Worm (Caenorhabditis elegans) whole organism, L4 larva: ENCODE results near the gene daf-2.

Experiments used
- D1046.2 ChIP-seq: fragments of 200-800 bp; sonication (Bioruptor generic); IDR thresholded peaks from 2 replicates; pipeline ENCODE4 v1.3.6; 2022; ENCODE audit warnings: missing genetic modification characterization, missing compliant biosample characterization
- F37D6.2 ChIP-seq: sonication (generic microtip); optimal IDR thresholded peaks from 2 replicates; lab custom pipeline; 2016; ENCODE audit warnings: mild to moderate bottlenecking, missing genetic modification characterization, missing compliant biosample characterization
- F44E2.7 ChIP-seq: fragments of 200-800 bp; sonication (Bioruptor generic); IDR thresholded peaks from 2 replicates; pipeline ENCODE4 v2.1.2; 2022; ENCODE audit warnings: missing genetic modification characterization, missing compliant biosample characterization
- F49E8.2 ChIP-seq: sonication (generic microtip); optimal IDR thresholded peaks from 2 replicates; lab custom pipeline; 2016; ENCODE audit warnings: missing compliant biosample characterization, mild to moderate bottlenecking, missing genetic modification characterization, borderline replicate concordance
- T26A8.4 ChIP-seq: fragments of 200-800 bp; sonication (Bioruptor generic); IDR thresholded peaks from 2 replicates; pipeline ENCODE4 v1.3.6; 2022; ENCODE audit warnings: missing genetic modification characterization, missing compliant biosample characterization
- Y48G9A.11 ChIP-seq: fragments of 200-800 bp; sonication (Bioruptor generic); IDR thresholded peaks from 2 replicates; pipeline ENCODE4 v1.3.6; 2022; ENCODE audit warnings: missing genetic modification reagents, missing genetic modification characterization, missing compliant biosample characterization
- Y5F2A.4 ChIP-seq: fragments of 200-800 bp; sonication (Bioruptor generic); optimal IDR thresholded peaks from 2 replicates; lab custom pipeline; 2018; ENCODE audit warnings: mild to moderate bottlenecking, missing genetic modification characterization, missing compliant biosample characterization
- Y75B8A.6 ChIP-seq: fragments of 200-800 bp; sonication (Bioruptor generic); IDR thresholded peaks from 2 replicates; pipeline ENCODE4 v1.3.6; 2022; ENCODE audit warnings: missing genetic modification reagents, missing genetic modification characterization, missing compliant biosample characterization
- aha-1 ChIP-seq: fragments of 150-350 bp; peaks from one replicate; lab custom pipeline; 2014; ENCODE audit warnings: missing biosample characterization, missing genetic modification characterization
- ama-1 ChIP-seq: fragments of 150-350 bp; optimal IDR thresholded peaks from 2 replicates; lab custom pipeline; 2014; ENCODE audit warnings: inconsistent platforms, mixed read lengths
- arid-1 ChIP-seq: fragments of 200-800 bp; sonication (Bioruptor generic); conservative IDR thresholded peaks from 2 replicates; pipeline ENCODE4 v1.3.6; 2022; ENCODE audit warnings: missing genetic modification reagents, missing genetic modification characterization, missing compliant biosample characterization
- attf-4 ChIP-seq: sonication (generic microtip); optimal IDR thresholded peaks from 3 replicates; lab custom pipeline; 2017; ENCODE audit warnings: missing biosample characterization, missing genetic modification characterization
- ceh-20 ChIP-seq: fragments of 200-800 bp; sonication (Bioruptor generic); IDR thresholded peaks from 2 replicates; pipeline ENCODE4 v1.3.6; 2022; ENCODE audit warnings: missing genetic modification reagents, missing genetic modification characterization, missing compliant biosample characterization
- ceh-28 ChIP-seq: fragments of 150-350 bp; optimal IDR thresholded peaks from 2 replicates; lab custom pipeline; 2014; ENCODE audit warnings: missing biosample characterization, missing genetic modification reagents, missing genetic modification characterization
- ceh-62 ChIP-seq: sonication (generic microtip); optimal IDR thresholded peaks from 2 replicates; lab custom pipeline; 2017; ENCODE audit warnings: missing biosample characterization, missing genetic modification characterization
- cey-2 ChIP-seq: sonication (generic microtip); optimal IDR thresholded peaks from 3 replicates; lab custom pipeline; 2017; ENCODE audit warnings: missing genetic modification characterization, mild to moderate bottlenecking, missing compliant biosample characterization, antibody characterized with exemption, borderline replicate concordance; ENCODE audit not compliant: insufficient read depth
- ctbp-1 ChIP-seq: fragments of 200-800 bp; sonication (Bioruptor generic); IDR thresholded peaks from 2 replicates; pipeline ENCODE4 v1.3.6; 2022; ENCODE audit warnings: missing genetic modification reagents, missing genetic modification characterization, missing compliant biosample characterization
- daf-12 ChIP-seq: fragments of 150-350 bp; optimal IDR thresholded peaks from 2 replicates; lab custom pipeline; 2014; ENCODE audit warnings: missing biosample characterization, missing genetic modification reagents, missing genetic modification characterization
- daf-16 ChIP-seq, 3 experiments: sonication (generic microtip); optimal IDR thresholded peaks; 2 replicates each; lab custom pipeline; 2016 to 2017; ENCODE audit warnings: missing genetic modification characterization in 3 of 3, missing genetic modification reagents in 3 of 3, mild to moderate bottlenecking in 2 of 3, missing compliant biosample characterization in 2 of 3, missing biosample characterization in 1 of 3, moderate library complexity in 1 of 3
- daf-8 ChIP-seq: fragments of 200-800 bp; sonication (Bioruptor generic); IDR thresholded peaks from 2 replicates; pipeline ENCODE4 v1.3.6; 2022; ENCODE audit warnings: missing genetic modification characterization, missing compliant biosample characterization
- dmd-8 ChIP-seq: fragments of 200-800 bp; sonication (Bioruptor generic); IDR thresholded peaks from 2 replicates; pipeline ENCODE4 v1.3.6; 2022; ENCODE audit warnings: missing genetic modification characterization, missing compliant biosample characterization
- dmd-9 ChIP-seq: fragments of 200-800 bp; sonication (Bioruptor generic); IDR thresholded peaks from 2 replicates; pipeline ENCODE4 v1.3.6; 2022; ENCODE audit warnings: missing genetic modification reagents, missing genetic modification characterization, missing compliant biosample characterization
- fkh-10 ChIP-seq: fragments of 150-350 bp; optimal IDR thresholded peaks from 2 replicates; lab custom pipeline; 2014; ENCODE audit warnings: missing biosample characterization, missing genetic modification reagents, missing genetic modification characterization
- hlh-11 ChIP-seq: fragments of 200-800 bp; sonication (Bioruptor generic); optimal IDR thresholded peaks from 2 replicates; lab custom pipeline; 2018; ENCODE audit warnings: mild to moderate bottlenecking, missing genetic modification characterization, missing compliant biosample characterization
- hlh-30 ChIP-seq: sonication (generic microtip); optimal IDR thresholded peaks from 2 replicates; lab custom pipeline; 2017; ENCODE audit warnings: antibody characterized with exemption, mild to moderate bottlenecking, missing genetic modification characterization, missing compliant biosample characterization; ENCODE audit not compliant: insufficient read depth
- lin-29 ChIP-seq: fragments of 200-800 bp; sonication (Bioruptor generic); IDR thresholded peaks from 2 replicates; pipeline ENCODE4 v1.3.6; 2022; ENCODE audit warnings: missing genetic modification reagents, missing genetic modification characterization, missing compliant biosample characterization
- lin-38 ChIP-seq: fragments of 200-800 bp; sonication (Bioruptor generic); IDR thresholded peaks from 2 replicates; pipeline ENCODE4 v1.3.6; 2022; ENCODE audit warnings: missing genetic modification reagents, missing genetic modification characterization, missing compliant biosample characterization
- lin-39 ChIP-seq: fragments of 150-350 bp; optimal IDR thresholded peaks from 2 replicates; lab custom pipeline; 2014; ENCODE audit warnings: missing biosample characterization, missing genetic modification reagents, missing genetic modification characterization
- mep-1 ChIP-seq: fragments of 150-350 bp; sonication (generic microtip); optimal IDR thresholded peaks from 3 replicates; lab custom pipeline; 2014; ENCODE audit warnings: missing biosample characterization, missing genetic modification characterization
- mxl-3 ChIP-seq: fragments of 200-800 bp; sonication (Bioruptor generic); optimal IDR thresholded peaks from 2 replicates; lab custom pipeline; 2018; ENCODE audit warnings: mild to moderate bottlenecking, missing genetic modification characterization, missing compliant biosample characterization
- nhr-111 ChIP-seq: fragments of 200-800 bp; sonication (Bioruptor generic); optimal IDR thresholded peaks from 2 replicates; lab custom pipeline; 2018; ENCODE audit warnings: mild to moderate bottlenecking, missing genetic modification characterization, missing compliant biosample characterization
- nhr-237 ChIP-seq: sonication (generic microtip); optimal IDR thresholded peaks from 2 replicates; lab custom pipeline; 2017; ENCODE audit warnings: missing biosample characterization, missing genetic modification characterization
- nhr-6 ChIP-seq: fragments of 150-350 bp; optimal IDR thresholded peaks from 2 replicates; lab custom pipeline; 2014; ENCODE audit warnings: missing biosample characterization, missing genetic modification characterization
- nhr-76 ChIP-seq: fragments of 150-350 bp; optimal IDR thresholded peaks from 2 replicates; lab custom pipeline; 2014; ENCODE audit warnings: missing biosample characterization, missing genetic modification characterization
- pqm-1 ChIP-seq: sonication (generic microtip); optimal IDR thresholded peaks from 2 replicates; lab custom pipeline; 2017; ENCODE audit warnings: missing biosample characterization, missing genetic modification characterization
- sdz-12 ChIP-seq: fragments of 200-800 bp; sonication (Bioruptor generic); optimal IDR thresholded peaks from 2 replicates; lab custom pipeline; 2018; ENCODE audit warnings: mild to moderate bottlenecking, missing genetic modification characterization, missing compliant biosample characterization
- tra-1 ChIP-seq: fragments of 200-800 bp; sonication (Bioruptor generic); IDR thresholded peaks from 2 replicates; pipeline ENCODE4 v1.3.6; 2022; ENCODE audit warnings: missing genetic modification reagents, missing genetic modification characterization, missing compliant biosample characterization
- unc-62 ChIP-seq, 3 experiments: fragments of 150-350 bp in 1 of 3; sonication (generic microtip); optimal IDR thresholded peaks in 2 of 3; peaks in 1 of 3; 1 replicate in 1 of 3; 2 replicates in 2 of 3; lab custom pipeline; 2014 to 2017; ENCODE audit warnings: missing biosample characterization in 3 of 3, missing genetic modification characterization in 3 of 3, missing genetic modification reagents in 3 of 3, missing genotype in 1 of 3
- zag-1 ChIP-seq: fragments of 150-350 bp; optimal IDR thresholded peaks from 2 replicates; lab custom pipeline; 2014; ENCODE audit warnings: missing biosample characterization, missing genetic modification characterization
- ztf-7 ChIP-seq: fragments of 150-350 bp; optimal IDR thresholded peaks from 2 replicates; lab custom pipeline; 2014; ENCODE audit warnings: missing biosample characterization, missing genetic modification characterization

The daf-2 gene

ce11 chrIII:3070026-3070573 lies 29.5 kb upstream of the daf-2 start, which contains the start of gene H06I04.3 (continued):
- TF ChIP-seq ceh-28 (tag; lab: Kevin White, UChicago) (no peak), ceh-20 (no peak), aha-1 (peak; percentile 47)
- TF ChIP-seq, all 104 proteins: peak for 8

- TF ChIP-seq F49E8.2 (tag; lab: Kevin White, UChicago) = peak; percentile 55
- TF ChIP-seq unc-62 (GFP tag; optimal IDR thresholded peaks at IDR 0.05 in 1 of 2; lab: Kevin White, UChicago) = no peak
- TF ChIP-seq unc-62 (tag; optimal IDR thresholded peaks at IDR 0.05; lab: Kevin White, UChicago) = no peak
- no peak for TF ChIP-seq daf-12 (tag; lab: Kevin White, UChicago)
- TF ChIP-seq nhr-76 = no peak
- peak; percentile 80 for TF ChIP-seq lin-38 (GFP tag; lab: Robert Waterston, UW)
- no peak for TF ChIP-seq cey-2 (tag; lab: Kevin White, UChicago)
- no peak for TF ChIP-seq hlh-11
- TF ChIP-seq tra-1 (GFP tag; lab: Robert Waterston, UW) = 0 out of 2 replicates have a peak, but pooled peaks have one; percentile 22
- no peak for TF ChIP-seq F37D6.2 (tag; lab: Kevin White, UChicago)
- TF ChIP-seq dmd-8 (GFP tag; lab: Robert Waterston, UW) = 0 out of 2 replicates have a peak, but pooled peaks have one; percentile 17
- no peak for TF ChIP-seq ceh-62 (tag; lab: Kevin White, UChicago)
- TF ChIP-seq daf-16 (GFP tag; optimal IDR thresholded peaks at IDR 0.05; lab: Kevin White, UChicago) = no peak
- TF ChIP-seq daf-16 (tag; optimal IDR thresholded peaks at IDR 0.05; lab: Kevin White, UChicago) = no peak
- TF ChIP-seq aha-1 = no peak
- TF ChIP-seq fkh-10 (GFP tag; lab: Kevin White, UChicago) = no peak
- TF ChIP-seq mxl-3 = no peak
- 0 out of 2 replicates have a peak, but pooled peaks have one; percentile 64 for TF ChIP-seq D1046.2
- no peak for TF ChIP-seq Y75B8A.6
- TF ChIP-seq ama-1 (lab: Kevin White, UChicago) = peak; percentile 30
- TF ChIP-seq nhr-111 (GFP tag; lab: Kevin White, UChicago) = no peak
- TF ChIP-seq ztf-7 (tag; lab: Kevin White, UChicago) = no peak
- no peak for TF ChIP-seq pqm-1 (tag; lab: Kevin White, UChicago)
- TF ChIP-seq T26A8.4 (GFP tag; lab: Robert Waterston, UW) = no peak
- TF ChIP-seq Y5F2A.4 = no peak
- no peak for TF ChIP-seq mep-1 (tag; lab: Kevin White, UChicago)
- TF ChIP-seq daf-8 (GFP tag; lab: Robert Waterston, UW) = no peak
- no peak for TF ChIP-seq lin-39 (tag; lab: Kevin White, UChicago)
- TF ChIP-seq F44E2.7 = no peak
- TF ChIP-seq zag-1 = no peak
- peak; percentile 55; the same call in 1 of the 2 replicates for TF ChIP-seq arid-1 (GFP tag; lab: Robert Waterston, UW)
- TF ChIP-seq attf-4 (tag; lab: Kevin White, UChicago) = no peak
- peak; percentile 85 for TF ChIP-seq Y48G9A.11 (GFP tag; lab: Robert Waterston, UW)
- TF ChIP-seq hlh-30 = no peak
- no peak for TF ChIP-seq sdz-12 (GFP tag; lab: Kevin White, UChicago)
- TF ChIP-seq ctbp-1 (GFP tag; lab: Robert Waterston, UW) = 0 out of 2 replicates have a peak, but pooled peaks have one; percentile 34
- no peak for TF ChIP-seq dmd-9 (GFP tag; lab: Robert Waterston, UW)
- no peak for TF ChIP-seq lin-29 (GFP tag; lab: Robert Waterston, UW)
- no peak for TF ChIP-seq nhr-237 (tag; lab: Kevin White, UChicago)
- no peak for TF ChIP-seq nhr-6 (tag; lab: Kevin White, UChicago)
- TF ChIP-seq, all 104 proteins: peak for 9
Observed at ce11 chrIII:3069101-3069500, 28.5 kb upstream of the daf-2 start.
